Worm (Caenorhabditis elegans) whole organism, L4 larva: ENCODE measurements around the gene Y38A10A.2.

Experiments
- D1046.2 ChIP-seq: fragments of 200-800 bp; sonication (Bioruptor generic); IDR thresholded peaks from 2 replicates; pipeline ENCODE4 v1.3.6; 2022; ENCODE audit warnings: missing genetic modification characterization, missing compliant biosample characterization
- F26F4.8 ChIP-seq: fragments of 200-800 bp; sonication (Bioruptor generic); conservative IDR thresholded peaks from 2 replicates; pipeline ENCODE4 v1.3.6; 2022; ENCODE audit warnings: missing genetic modification characterization, missing compliant biosample characterization
- F44E2.7 ChIP-seq: fragments of 200-800 bp; sonication (Bioruptor generic); IDR thresholded peaks from 2 replicates; pipeline ENCODE4 v2.1.2; 2022; ENCODE audit warnings: missing genetic modification characterization, missing compliant biosample characterization
- R02D3.7 ChIP-seq: fragments of 150-350 bp; sonication (generic microtip); optimal IDR thresholded peaks from 3 replicates; lab custom pipeline; 2014; ENCODE audit warnings: missing biosample characterization, missing genetic modification characterization
- T20F7.1 ChIP-seq: fragments of 200-800 bp; sonication (Bioruptor generic); optimal IDR thresholded peaks from 2 replicates; lab custom pipeline; 2018; ENCODE audit warnings: mild to moderate bottlenecking, missing genetic modification characterization, missing compliant biosample characterization
- T26A8.4 ChIP-seq: fragments of 200-800 bp; sonication (Bioruptor generic); IDR thresholded peaks from 2 replicates; pipeline ENCODE4 v1.3.6; 2022; ENCODE audit warnings: missing genetic modification characterization, missing compliant biosample characterization
- Y105C5A.15 ChIP-seq: fragments of 200-800 bp; sonication (Bioruptor generic); IDR thresholded peaks from 2 replicates; pipeline ENCODE4 v1.3.6; 2022; ENCODE audit warnings: missing genetic modification characterization, missing compliant biosample characterization
- Y5F2A.4 ChIP-seq: fragments of 200-800 bp; sonication (Bioruptor generic); optimal IDR thresholded peaks from 2 replicates; lab custom pipeline; 2018; ENCODE audit warnings: mild to moderate bottlenecking, missing genetic modification characterization, missing compliant biosample characterization
- ama-1 ChIP-seq: fragments of 150-350 bp; optimal IDR thresholded peaks from 2 replicates; lab custom pipeline; 2014; ENCODE audit warnings: inconsistent platforms, mixed read lengths
- ceh-20 ChIP-seq: fragments of 200-800 bp; sonication (Bioruptor generic); IDR thresholded peaks from 2 replicates; pipeline ENCODE4 v1.3.6; 2022; ENCODE audit warnings: missing genetic modification reagents, missing genetic modification characterization, missing compliant biosample characterization
- ceh-44 ChIP-seq: fragments of 200-800 bp; sonication (Bioruptor generic); IDR thresholded peaks from 2 replicates; pipeline ENCODE4 v1.3.6; 2022; ENCODE audit warnings: missing genetic modification reagents, missing genetic modification characterization, missing compliant biosample characterization
- ceh-62 ChIP-seq: sonication (generic microtip); optimal IDR thresholded peaks from 2 replicates; lab custom pipeline; 2017; ENCODE audit warnings: missing biosample characterization, missing genetic modification characterization
- ctbp-1 ChIP-seq: fragments of 200-800 bp; sonication (Bioruptor generic); IDR thresholded peaks from 2 replicates; pipeline ENCODE4 v1.3.6; 2022; ENCODE audit warnings: missing genetic modification reagents, missing genetic modification characterization, missing compliant biosample characterization
- daf-16 ChIP-seq, 3 experiments: sonication (generic microtip); optimal IDR thresholded peaks; 2 replicates each; lab custom pipeline; 2016 to 2017; ENCODE audit warnings: missing genetic modification characterization in 3 of 3, missing genetic modification reagents in 3 of 3, mild to moderate bottlenecking in 2 of 3, missing compliant biosample characterization in 2 of 3, missing biosample characterization in 1 of 3, moderate library complexity in 1 of 3
- duxl-1 ChIP-seq: sonication (generic microtip); optimal IDR thresholded peaks from 2 replicates; lab custom pipeline; 2016; ENCODE audit warnings: mild to moderate bottlenecking, missing genetic modification characterization, moderate library complexity, missing compliant biosample characterization; ENCODE audit not compliant: poor library complexity
- dve-1 ChIP-seq: sonication (generic microtip); optimal IDR thresholded peaks from 2 replicates; lab custom pipeline; 2017; ENCODE audit warnings: antibody characterized with exemption, mild to moderate bottlenecking, missing genetic modification characterization, missing compliant biosample characterization; ENCODE audit not compliant: insufficient read depth
- hlh-30 ChIP-seq: sonication (generic microtip); optimal IDR thresholded peaks from 2 replicates; lab custom pipeline; 2017; ENCODE audit warnings: antibody characterized with exemption, mild to moderate bottlenecking, missing genetic modification characterization, missing compliant biosample characterization; ENCODE audit not compliant: insufficient read depth
- hmg-1.1 ChIP-seq: fragments of 200-800 bp; sonication (Bioruptor generic); IDR thresholded peaks from 2 replicates; pipeline ENCODE4 v1.3.6; 2022; ENCODE audit warnings: missing genetic modification reagents, missing genetic modification characterization, missing compliant biosample characterization
- lin-13 ChIP-seq: fragments of 150-350 bp; optimal IDR thresholded peaks from 2 replicates; lab custom pipeline; 2014; ENCODE audit warnings: missing biosample characterization, missing genetic modification reagents, missing genetic modification characterization
- lin-15B ChIP-seq: fragments of 150-350 bp; sonication (generic microtip); optimal IDR thresholded peaks from 3 replicates; lab custom pipeline; 2014; ENCODE audit warnings: missing biosample characterization, missing genetic modification characterization
- lir-3 ChIP-seq: sonication (generic microtip); optimal IDR thresholded peaks from 2 replicates; lab custom pipeline; 2016; ENCODE audit warnings: mild to moderate bottlenecking, missing genetic modification characterization, missing compliant biosample characterization
- lsy-2 ChIP-seq, 2 experiments: fragments of 150-350 bp in 1 of 2; sonication (generic microtip) in 1 of 2; optimal IDR thresholded peaks; 2 replicates each; lab custom pipeline; 2014 to 2017; ENCODE audit warnings: missing biosample characterization in 2 of 2, missing genetic modification characterization in 2 of 2
- madf-9 ChIP-seq: fragments of 200-800 bp; sonication (Bioruptor generic); conservative IDR thresholded peaks from 2 replicates; pipeline ENCODE4 v1.3.6; 2022; ENCODE audit warnings: missing genetic modification reagents, missing genetic modification characterization, missing compliant biosample characterization
- mdl-1 ChIP-seq, 2 experiments: fragments of 150-350 bp in 1 of 2; sonication (generic microtip) in 1 of 2; optimal IDR thresholded peaks; 2 replicates each; lab custom pipeline; 2014 to 2017; ENCODE audit warnings: missing biosample characterization in 2 of 2, missing genetic modification characterization in 2 of 2
- nhr-10 ChIP-seq: fragments of 150-350 bp; optimal IDR thresholded peaks from 2 replicates; lab custom pipeline; 2014; ENCODE audit warnings: missing biosample characterization, missing genetic modification characterization
- nhr-11 ChIP-seq: fragments of 150-350 bp; optimal IDR thresholded peaks from 2 replicates; lab custom pipeline; 2014; ENCODE audit warnings: missing biosample characterization, missing genetic modification characterization
- nhr-237 ChIP-seq: sonication (generic microtip); optimal IDR thresholded peaks from 2 replicates; lab custom pipeline; 2017; ENCODE audit warnings: missing biosample characterization, missing genetic modification characterization
- nhr-25 ChIP-seq: sonication (generic microtip); optimal IDR thresholded peaks from 2 replicates; lab custom pipeline; 2017; ENCODE audit warnings: missing genetic modification characterization, mild to moderate bottlenecking, missing compliant biosample characterization, antibody characterized with exemption, moderate library complexity, borderline replicate concordance; ENCODE audit not compliant: insufficient read depth
- nhr-28 ChIP-seq: fragments of 150-350 bp; optimal IDR thresholded peaks from 2 replicates; lab custom pipeline; 2014; ENCODE audit warnings: missing biosample characterization, missing genetic modification characterization
- nhr-41 ChIP-seq: fragments of 200-800 bp; sonication (Bioruptor generic); IDR thresholded peaks from 2 replicates; pipeline ENCODE4 v1.3.6; 2022; ENCODE audit warnings: missing genetic modification reagents, missing genetic modification characterization, missing compliant biosample characterization
- nhr-42 ChIP-seq: fragments of 200-800 bp; sonication (Bioruptor generic); IDR thresholded peaks from 2 replicates; pipeline ENCODE4 v1.3.6; 2022; ENCODE audit warnings: missing genetic modification characterization, missing compliant biosample characterization
- nhr-48 ChIP-seq: sonication (generic microtip); optimal IDR thresholded peaks from 2 replicates; lab custom pipeline; 2016; ENCODE audit warnings: mild to moderate bottlenecking, missing genetic modification characterization, missing compliant biosample characterization
- pqm-1 ChIP-seq: sonication (generic microtip); optimal IDR thresholded peaks from 2 replicates; lab custom pipeline; 2017; ENCODE audit warnings: missing biosample characterization, missing genetic modification characterization
- rbr-2 ChIP-seq: sonication (generic microtip); optimal IDR thresholded peaks from 2 replicates; lab custom pipeline; 2016; ENCODE audit warnings: missing genotype, missing genetic modification characterization, missing compliant biosample characterization
- skn-1 ChIP-seq: fragments of 150-350 bp; optimal IDR thresholded peaks from 2 replicates; lab custom pipeline; 2014; ENCODE audit warnings: missing biosample characterization, missing genetic modification characterization
- snpc-1.2 ChIP-seq: fragments of 200-800 bp; sonication (Bioruptor generic); IDR thresholded peaks from 2 replicates; pipeline ENCODE4 v1.3.6; 2022; ENCODE audit warnings: missing genetic modification reagents, missing genetic modification characterization, missing compliant biosample characterization
- snpc-4 ChIP-seq: fragments of 150-350 bp; optimal IDR thresholded peaks from 2 replicates; lab custom pipeline; 2014; ENCODE audit warnings: missing biosample characterization, missing genetic modification characterization
- spr-1 ChIP-seq: sonication (generic microtip); optimal IDR thresholded peaks from 2 replicates; lab custom pipeline; 2016; ENCODE audit warnings: mild to moderate bottlenecking, missing genetic modification characterization, missing compliant biosample characterization
- tag-97 ChIP-seq: fragments of 200-800 bp; sonication (Bioruptor generic); IDR thresholded peaks from 2 replicates; pipeline ENCODE4 v1.3.6; 2022; ENCODE audit warnings: missing genetic modification characterization, missing compliant biosample characterization
- unc-130 ChIP-seq: sonication (generic microtip); optimal IDR thresholded peaks from 2 replicates; lab custom pipeline; 2016; ENCODE audit warnings: missing genetic modification reagents, missing genetic modification characterization, missing compliant biosample characterization
- unc-39 ChIP-seq: sonication (generic microtip); optimal IDR thresholded peaks from 2 replicates; lab custom pipeline; 2017; ENCODE audit warnings: missing biosample characterization, missing genetic modification characterization
- unc-62 ChIP-seq, 3 experiments: fragments of 150-350 bp in 1 of 3; sonication (generic microtip); optimal IDR thresholded peaks in 2 of 3; peaks in 1 of 3; 1 replicate in 1 of 3; 2 replicates in 2 of 3; lab custom pipeline; 2014 to 2017; ENCODE audit warnings: missing biosample characterization in 3 of 3, missing genetic modification characterization in 3 of 3, missing genetic modification reagents in 3 of 3, missing genotype in 1 of 3
- vab-7 ChIP-seq: fragments of 200-800 bp; sonication (Bioruptor generic); IDR thresholded peaks from 2 replicates; pipeline ENCODE4 v1.3.6; 2022; ENCODE audit warnings: missing genetic modification reagents, missing genetic modification characterization, missing compliant biosample characterization
- zag-1 ChIP-seq: fragments of 150-350 bp; optimal IDR thresholded peaks from 2 replicates; lab custom pipeline; 2014; ENCODE audit warnings: missing biosample characterization, missing genetic modification characterization

Gene Y38A10A.2

DNA sequence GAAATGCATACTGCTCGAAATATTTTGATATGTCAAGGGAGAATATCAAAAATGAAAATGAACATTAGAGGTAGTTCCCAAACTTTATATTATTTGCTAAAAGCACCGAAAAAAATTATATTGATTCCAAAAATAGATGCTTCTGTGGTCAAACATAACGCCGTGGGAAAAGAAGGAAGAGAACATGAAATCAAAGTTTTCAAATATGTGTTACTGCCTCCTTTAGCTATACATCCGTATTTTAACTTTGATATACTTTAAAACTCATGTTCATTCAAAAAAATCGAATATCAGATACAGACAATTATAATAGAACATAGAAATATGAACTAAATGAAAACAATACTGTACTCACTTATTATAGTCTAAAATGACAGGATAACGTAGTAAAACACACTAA lies 40.2 kb upstream of the Y38A10A.2 start, which contains the start of gene Y38A10A.11:
Gene Y38A10A.11 (minus strand): TSS at position 101 of the 400 bp plus-strand sequence.
- no peak for TF ChIP-seq ceh-62 (tag; lab: Kevin White, UChicago)
- TF ChIP-seq skn-1 (tag; lab: Kevin White, UChicago) = no peak
- TF ChIP-seq F44E2.7 = no peak
- no peak for TF ChIP-seq nhr-237
- no peak for TF ChIP-seq Y5F2A.4 (GFP tag; lab: Kevin White, UChicago)
- TF ChIP-seq nhr-25 (tag; lab: Kevin White, UChicago) = no peak
- no peak for TF ChIP-seq nhr-28
- TF ChIP-seq hmg-1.1 (GFP tag; lab: Robert Waterston, UW) = no peak
- no peak for TF ChIP-seq unc-130 (GFP tag; lab: Kevin White, UChicago)
- no peak for TF ChIP-seq nhr-41 (GFP tag; lab: Robert Waterston, UW)
- TF ChIP-seq tag-97 (GFP tag; lab: Robert Waterston, UW) = no peak
- no peak for TF ChIP-seq T26A8.4 (GFP tag; lab: Robert Waterston, UW)
- no peak for TF ChIP-seq pqm-1 (tag; lab: Kevin White, UChicago)
- TF ChIP-seq lsy-2 (tag; optimal IDR thresholded peaks at IDR 0.05; lab: Kevin White, UChicago) = no peak
- TF ChIP-seq snpc-1.2 = no peak
- no peak for TF ChIP-seq R02D3.7 (tag; lab: Kevin White, UChicago)
- TF ChIP-seq lin-15B = no peak

DNA sequence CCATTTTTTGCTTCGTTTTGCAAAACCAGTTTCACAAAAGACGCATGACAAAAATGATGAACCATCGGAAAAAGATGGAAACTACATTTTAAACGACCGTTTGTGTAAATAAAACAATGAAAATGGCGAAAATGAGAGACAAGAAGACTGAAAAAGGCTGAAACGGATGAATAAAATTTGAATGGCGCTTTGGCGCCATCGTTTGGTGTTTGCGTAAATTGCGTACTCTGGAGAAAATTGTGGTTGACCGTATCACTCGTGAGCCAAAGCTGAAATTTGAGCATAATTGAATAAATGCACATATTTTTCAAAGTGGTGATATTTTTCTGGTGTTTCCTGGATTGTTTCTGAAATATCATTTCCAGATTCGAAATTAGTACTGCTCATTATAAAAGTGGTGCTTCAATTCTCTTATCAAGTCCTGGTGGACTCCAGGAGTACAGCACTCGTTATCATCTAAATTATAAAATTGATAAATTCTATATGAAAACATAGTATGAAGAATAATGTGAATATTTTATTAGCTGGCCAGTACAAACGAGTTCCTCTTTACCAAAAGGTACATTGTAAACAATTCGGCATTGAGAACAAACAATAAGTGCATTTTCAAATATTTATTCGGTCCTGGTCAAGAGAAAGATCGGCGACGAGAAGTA lies 38.1 kb upstream of the Y38A10A.2 start:
- TF ChIP-seq daf-16 (GFP tag; optimal IDR thresholded peaks at IDR 0.05; lab: Kevin White, UChicago) = no peak
- TF ChIP-seq daf-16 (tag; optimal IDR thresholded peaks at IDR 0.05; lab: Kevin White, UChicago) = peak; percentile 74
- TF ChIP-seq mdl-1 (tag; optimal IDR thresholded peaks at IDR 0.05; lab: Kevin White, UChicago) = no peak
- peak; percentile 43 for TF ChIP-seq dve-1 (tag; lab: Kevin White, UChicago)
- peak; percentile 17 for TF ChIP-seq nhr-28
- peak; percentile 39 for TF ChIP-seq pqm-1 (tag; lab: Kevin White, UChicago)
- TF ChIP-seq unc-62 (GFP tag; optimal IDR thresholded peaks at IDR 0.05 in 1 of 2; lab: Kevin White, UChicago) = peak in 1 of 2 experiments; percentile 49
- TF ChIP-seq unc-62 (tag; optimal IDR thresholded peaks at IDR 0.05; lab: Kevin White, UChicago) = no peak
- no peak for TF ChIP-seq Y105C5A.15
- no peak for TF ChIP-seq lir-3 (tag; lab: Kevin White, UChicago)

DNA sequence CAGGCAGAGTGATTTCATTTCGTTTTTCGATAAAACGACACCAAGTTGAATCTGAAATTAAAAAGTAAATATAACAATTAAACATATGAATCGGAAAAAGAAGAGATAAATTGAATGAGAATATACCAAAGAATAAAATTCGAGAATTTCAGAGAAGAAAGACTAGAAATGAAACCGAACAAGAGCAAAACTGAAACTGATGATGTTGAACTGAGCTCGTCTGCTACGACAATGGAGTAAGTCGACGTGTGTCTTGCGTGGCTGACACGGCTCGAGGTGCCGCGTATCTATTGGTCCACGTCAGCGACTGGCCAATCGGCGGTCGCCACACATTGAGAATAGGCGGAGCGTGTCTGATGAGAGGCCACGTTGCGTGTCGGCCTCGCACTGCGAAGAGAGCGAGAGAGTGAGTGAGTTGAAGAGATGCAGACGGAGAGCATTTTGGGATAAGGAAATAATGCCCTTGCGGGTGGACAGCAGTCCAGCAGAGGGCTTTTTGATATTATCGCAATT lies 37.3 kb upstream of the Y38A10A.2 start, which contains the start of gene crt-1:
Gene crt-1 (minus strand): TSS at position 51 of the 513 bp plus-strand sequence.
- TF ChIP-seq rbr-2 (tag; lab: Kevin White, UChicago) = peak; percentile 93
- TF ChIP-seq nhr-25 (tag; lab: Kevin White, UChicago) = peak; percentile 81
- TF ChIP-seq duxl-1 = peak; percentile 74
- peak; percentile 52 to 63 for TF ChIP-seq daf-16 (GFP tag; optimal IDR thresholded peaks at IDR 0.05; lab: Kevin White, UChicago)
- peak; percentile 35 for TF ChIP-seq daf-16 (tag; optimal IDR thresholded peaks at IDR 0.05; lab: Kevin White, UChicago)
- TF ChIP-seq zag-1 (tag; lab: Kevin White, UChicago) = no peak
- TF ChIP-seq nhr-48 (tag; lab: Kevin White, UChicago) = peak; percentile 86
- TF ChIP-seq unc-39 (tag; lab: Kevin White, UChicago) = no peak
- no peak for TF ChIP-seq nhr-10 (tag; lab: Kevin White, UChicago)
- TF ChIP-seq madf-9 = peak; percentile 51; the same call in 1 of the 2 replicates
- peak; percentile 88 for TF ChIP-seq lin-13 (GFP tag; lab: Kevin White, UChicago)
- no peak for TF ChIP-seq ceh-62 (tag; lab: Kevin White, UChicago)
- TF ChIP-seq vab-7 (GFP tag; lab: Robert Waterston, UW) = peak; percentile 49
- TF ChIP-seq snpc-4 (tag; lab: Kevin White, UChicago) = no peak
- TF ChIP-seq ama-1 = no peak
- peak; percentile 93 for TF ChIP-seq hmg-1.1 (GFP tag; lab: Robert Waterston, UW)
- TF ChIP-seq Y5F2A.4 (GFP tag; lab: Kevin White, UChicago) = no peak
- peak; percentile 86 for TF ChIP-seq ctbp-1 (GFP tag; lab: Robert Waterston, UW)
- no peak for TF ChIP-seq ceh-44 (GFP tag; lab: Robert Waterston, UW)
- TF ChIP-seq lsy-2 (tag; optimal IDR thresholded peaks at IDR 0.05; lab: Kevin White, UChicago) = peak; percentile 83 to 95
- TF ChIP-seq T20F7.1 = peak; percentile 84
- TF ChIP-seq spr-1 (tag; lab: Kevin White, UChicago) = peak; percentile 78
- TF ChIP-seq hlh-30 = peak; percentile 89
- peak; percentile 86 for TF ChIP-seq nhr-42 (GFP tag; lab: Robert Waterston, UW)
- TF ChIP-seq lin-15B = peak; percentile 65
- TF ChIP-seq nhr-28 = peak; percentile 75
- no peak for TF ChIP-seq F26F4.8 (GFP tag; lab: Robert Waterston, UW)
- peak; percentile 86; the same call in 1 of the 2 replicates for TF ChIP-seq D1046.2 (GFP tag; lab: Robert Waterston, UW)
- peak; percentile 92 for TF ChIP-seq ceh-20 (GFP tag; lab: Robert Waterston, UW)
- peak; percentile 88 for TF ChIP-seq nhr-11 (tag; lab: Kevin White, UChicago)
